Worm (Caenorhabditis elegans): ENCODE data around the gene dcn-1.

The dcn-1 gene

DNA sequence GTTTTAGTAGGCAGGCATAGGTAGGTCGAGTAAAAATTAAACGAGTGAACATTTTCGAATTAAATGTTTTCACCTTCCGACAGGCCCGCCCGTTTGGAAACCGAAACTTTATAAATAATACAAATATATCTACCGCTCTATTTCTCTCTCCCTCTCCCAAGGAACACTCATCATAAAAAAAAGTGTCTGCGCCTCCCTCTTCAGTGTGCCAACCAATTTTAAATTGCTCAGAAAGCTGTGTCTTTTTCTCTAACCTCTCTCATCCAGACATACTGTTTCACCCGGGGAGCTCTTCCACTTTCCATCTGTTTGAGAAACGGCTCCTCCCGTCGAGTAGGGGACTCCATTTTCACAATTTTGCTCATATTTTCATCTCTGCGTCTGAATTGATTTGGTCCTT lies 9.4 kb downstream of the dcn-1 start:
- TF ChIP-seq T22C8.4 (GFP tag; IDR thresholded peaks at IDR 0.05) (no peak), tab-1 (GFP tag; IDR thresholded peaks at IDR 0.05) (no peak), klf-2 (GFP tag; conservative IDR thresholded peaks at IDR 0.05) (no peak), ztf-23 (GFP tag; IDR thresholded peaks at IDR 0.05) (no peak), med-1 (GFP tag; optimal IDR thresholded peaks at IDR 0.05; ENCODE audit: insufficient read depth) (no peak), flt-1 (GFP tag; IDR thresholded peaks at IDR 0.05) (no peak), ref-1 (GFP tag; conservative IDR thresholded peaks at IDR 0.05) (no peak), cog-1 (tag; optimal IDR thresholded peaks at IDR 0.05) (no peak), ztf-29 (GFP tag; IDR thresholded peaks at IDR 0.05) (no peak)

DNA sequence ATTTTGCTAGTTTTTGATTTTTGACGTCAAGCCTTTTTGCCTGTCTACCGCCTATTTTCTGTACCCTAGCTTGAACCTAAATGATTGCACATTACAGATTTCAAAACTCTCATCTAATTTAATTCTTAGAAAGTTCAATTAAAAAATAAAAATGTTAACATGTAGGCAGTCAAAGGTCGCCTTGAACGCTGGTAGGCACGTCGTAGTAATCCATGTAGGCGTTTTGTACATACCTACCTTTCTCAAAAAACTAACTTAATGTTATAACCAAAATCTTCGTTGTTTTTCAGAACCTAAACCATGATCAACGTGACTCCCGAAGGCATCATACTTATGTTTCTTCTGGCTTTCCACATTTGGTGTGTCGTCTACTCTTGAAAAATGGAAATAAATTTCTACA lies 10.1 kb downstream of the dcn-1 start, which contains the start of gene H38K22.9:
H38K22.9 (plus strand) TSS at position 301 of the 400 bp plus-strand sequence.
- TF ChIP-seq tab-1 (GFP tag; IDR thresholded peaks at IDR 0.05) (no peak), ref-1 (GFP tag; conservative IDR thresholded peaks at IDR 0.05) (no peak), flt-1 (GFP tag; IDR thresholded peaks at IDR 0.05) (no peak), klf-2 (GFP tag; conservative IDR thresholded peaks at IDR 0.05) (no peak), T22C8.4 (GFP tag; IDR thresholded peaks at IDR 0.05) (no peak), med-1 (GFP tag; optimal IDR thresholded peaks at IDR 0.05; ENCODE audit: insufficient read depth) (no peak), ztf-29 (GFP tag; IDR thresholded peaks at IDR 0.05) (no peak), cog-1 (tag; optimal IDR thresholded peaks at IDR 0.05) (no peak), ztf-23 (GFP tag; IDR thresholded peaks at IDR 0.05) (no peak)

DNA sequence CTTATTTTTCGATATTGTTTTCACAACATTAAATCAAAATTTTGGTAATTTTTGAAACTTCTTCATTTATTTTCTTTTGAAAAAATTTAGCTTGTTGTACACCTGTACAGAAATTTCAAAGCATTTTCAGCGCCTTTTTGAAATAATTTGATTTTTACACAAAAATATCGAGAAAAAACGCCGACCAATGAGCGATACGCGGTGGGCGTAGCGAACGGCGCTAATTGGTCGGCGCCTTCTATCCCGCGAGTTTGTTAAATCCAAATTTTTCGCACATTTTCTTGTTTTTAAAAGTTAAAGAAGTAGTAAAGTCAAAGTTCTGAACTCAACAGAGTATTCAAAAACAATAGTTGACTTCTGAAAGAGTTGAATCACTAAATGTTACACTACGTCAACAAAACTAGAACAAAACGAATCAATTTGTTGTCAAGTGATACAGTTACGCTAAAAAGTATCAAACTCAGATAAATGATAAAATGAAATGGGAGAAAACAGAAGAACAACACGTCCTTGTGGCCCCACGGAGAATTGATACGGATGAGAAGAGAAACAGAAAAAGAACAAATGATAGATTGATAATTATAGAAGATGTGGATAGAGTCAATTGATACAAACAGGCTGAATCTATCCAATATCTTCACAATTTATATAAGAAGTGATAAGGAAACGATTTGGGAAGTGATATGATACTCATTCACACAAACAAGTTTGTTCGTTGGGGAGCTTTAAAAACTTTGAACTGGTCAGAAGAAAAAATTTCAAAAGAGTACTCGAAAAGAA lies 14.7 kb downstream of the dcn-1 start:
- TF ChIP-seq flt-1 (GFP tag; IDR thresholded peaks at IDR 0.05) (no peak), cog-1 (tag; optimal IDR thresholded peaks at IDR 0.05) (no peak), ztf-29 (GFP tag; IDR thresholded peaks at IDR 0.05) (no peak), klf-2 (GFP tag; conservative IDR thresholded peaks at IDR 0.05) (no peak)

DNA sequence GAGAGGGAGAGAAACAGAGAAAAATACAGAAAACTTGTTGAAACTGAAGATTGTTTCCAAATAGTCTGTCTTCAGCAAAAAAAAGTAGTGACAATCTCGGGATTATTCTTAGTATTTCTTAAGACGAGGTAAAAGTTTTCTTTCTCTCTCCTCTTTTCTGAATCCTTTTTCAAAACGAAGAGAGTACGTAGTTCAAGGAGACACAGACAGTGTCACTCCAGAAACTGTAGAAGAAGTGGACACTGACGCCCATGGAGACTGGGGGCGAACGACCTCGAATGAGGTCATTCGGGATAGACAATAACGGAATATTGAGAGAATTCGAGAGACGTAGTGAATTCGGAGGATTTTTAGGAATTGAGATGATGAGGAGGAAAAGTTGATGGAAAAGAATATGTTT lies 17.3 kb downstream of the dcn-1 start, which contains the start of gene gly-6:
gly-6 (minus strand) TSS at position 245 of the 400 bp plus-strand sequence.
- TF ChIP-seq med-1 (GFP tag; optimal IDR thresholded peaks at IDR 0.05; ENCODE audit: insufficient read depth) (no peak), ztf-29 (GFP tag; IDR thresholded peaks at IDR 0.05) (no peak), T22C8.4 (GFP tag; IDR thresholded peaks at IDR 0.05) (no peak), ref-1 (GFP tag; conservative IDR thresholded peaks at IDR 0.05) (no peak), klf-2 (GFP tag; conservative IDR thresholded peaks at IDR 0.05) (no peak), flt-1 (GFP tag; IDR thresholded peaks at IDR 0.05) (no peak), ztf-23 (GFP tag; IDR thresholded peaks at IDR 0.05) (no peak), cog-1 (tag; optimal IDR thresholded peaks at IDR 0.05) (no peak), tab-1 (GFP tag; IDR thresholded peaks at IDR 0.05) (no peak)

DNA sequence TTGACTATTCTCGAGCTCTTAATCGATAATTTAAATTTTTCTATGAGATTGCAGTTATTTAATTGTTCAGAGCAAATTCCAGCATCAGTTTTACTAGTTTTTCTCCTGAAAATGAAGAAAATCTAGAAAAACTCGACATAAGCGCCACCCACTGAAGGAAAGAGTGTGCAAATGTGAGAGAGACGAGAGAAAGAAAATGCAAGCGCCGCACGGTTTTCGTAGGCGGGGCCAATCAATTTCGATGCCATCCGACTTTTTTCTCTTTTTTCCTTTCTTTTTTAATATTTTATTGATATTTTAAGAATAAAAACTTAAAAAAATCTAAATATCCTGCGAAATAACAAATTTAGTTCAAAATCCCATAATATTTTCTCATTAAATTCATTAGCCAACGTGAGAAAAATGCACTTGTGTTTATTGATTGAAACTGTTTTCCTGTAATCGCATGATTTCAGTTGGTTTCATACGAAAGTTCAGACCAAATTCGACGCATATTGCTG lies 18.9 kb downstream of the dcn-1 start, which contains the start of gene cdk-12:
cdk-12 (plus strand) TSS at position 450 of the 500 bp plus-strand sequence.
- no peak for TF ChIP-seq klf-2 (GFP tag; conservative IDR thresholded peaks at IDR 0.05)

DNA sequence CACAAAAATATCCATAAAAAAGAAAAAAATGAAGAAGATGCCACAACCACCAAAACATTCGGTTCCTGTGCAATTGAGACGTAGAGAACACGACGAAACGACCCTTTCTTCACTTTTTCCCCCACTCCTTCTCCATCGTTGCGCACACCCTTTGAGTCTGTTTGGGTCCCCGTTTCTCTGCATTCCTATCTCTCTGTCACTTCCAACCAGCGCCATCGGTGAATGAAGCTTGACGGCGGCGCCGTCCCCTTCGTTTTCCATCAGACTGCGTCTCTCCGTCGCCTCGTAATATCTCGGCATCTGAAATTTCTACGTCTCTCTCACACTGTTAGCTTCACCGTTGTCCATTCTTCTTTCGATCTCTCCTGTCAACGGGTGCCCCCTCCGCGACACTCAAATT lies 21.9 kb downstream of the dcn-1 start:
- no peak for TF ChIP-seq ztf-23 (GFP tag; IDR thresholded peaks at IDR 0.05)
- no peak for TF ChIP-seq flt-1 (GFP tag; IDR thresholded peaks at IDR 0.05)
- no peak for TF ChIP-seq ztf-29 (GFP tag; IDR thresholded peaks at IDR 0.05)
- TF ChIP-seq med-1 (GFP tag; optimal IDR thresholded peaks at IDR 0.05; ENCODE audit: insufficient read depth), result no peak
- TF ChIP-seq tab-1 (GFP tag; IDR thresholded peaks at IDR 0.05), result no peak
- no peak for TF ChIP-seq ref-1 (GFP tag; conservative IDR thresholded peaks at IDR 0.05)
- TF ChIP-seq T22C8.4 (GFP tag; IDR thresholded peaks at IDR 0.05), result no peak
- no peak for TF ChIP-seq cog-1 (tag; optimal IDR thresholded peaks at IDR 0.05)
- no peak for TF ChIP-seq klf-2 (GFP tag; conservative IDR thresholded peaks at IDR 0.05)

DNA sequence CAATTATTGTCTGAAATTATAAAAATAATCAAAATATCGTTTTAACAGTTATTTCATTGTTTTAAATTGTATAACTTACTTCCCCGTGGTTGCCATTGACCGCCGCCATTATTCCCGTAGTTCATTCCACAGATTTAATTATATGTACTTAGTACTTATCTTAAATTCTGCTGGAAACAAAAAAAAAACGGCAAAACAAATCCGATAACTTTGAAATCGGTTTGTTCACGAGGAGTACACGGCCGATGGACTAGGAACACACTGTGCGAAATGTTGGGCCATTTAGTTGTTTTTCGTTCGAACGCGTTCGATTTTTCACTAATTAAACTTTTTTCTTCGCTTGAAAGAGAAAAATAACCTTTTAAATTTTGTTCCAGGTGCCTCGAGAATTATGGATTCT lies 29.4 kb downstream of the dcn-1 start, which contains the start of the genes B0285.3 and lcmt-1:
B0285.3 (minus strand) TSS at position 267 of the 400 bp plus-strand sequence.
lcmt-1 (plus strand) TSS at position 377 of the 400 bp plus-strand sequence.
- TF ChIP-seq med-1 (GFP tag; optimal IDR thresholded peaks at IDR 0.05; ENCODE audit: insufficient read depth), result no peak
- no peak for TF ChIP-seq klf-2 (GFP tag; conservative IDR thresholded peaks at IDR 0.05)
- 0 out of 2 replicates have a peak, but pooled peaks have one; percentile 5 for TF ChIP-seq ztf-23 (GFP tag; IDR thresholded peaks at IDR 0.05)
- no peak for TF ChIP-seq ref-1 (GFP tag; conservative IDR thresholded peaks at IDR 0.05)
- peak; percentile 40; the same call in 1 of the 2 replicates for TF ChIP-seq flt-1 (GFP tag; IDR thresholded peaks at IDR 0.05)

DNA sequence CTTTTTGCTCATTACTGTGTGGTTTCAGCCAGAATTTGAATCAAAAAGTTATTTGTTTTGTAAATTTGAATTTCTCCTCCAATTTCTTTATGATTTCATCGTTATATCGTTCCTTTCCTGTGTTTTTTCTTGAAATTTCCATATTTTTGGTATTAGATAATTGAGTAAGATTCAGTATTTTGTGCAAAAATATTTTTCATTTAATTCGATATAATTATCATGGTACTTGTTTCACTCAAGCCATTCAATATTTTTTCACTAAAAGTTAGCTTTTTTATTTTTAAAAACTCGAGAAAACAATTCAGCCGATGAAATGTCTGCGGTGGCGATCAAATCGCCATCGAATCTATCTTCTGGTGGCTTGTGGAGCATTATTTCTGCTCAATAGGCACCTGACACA lies 31.3 kb downstream of the dcn-1 start, which contains the start of gene hse-5:
hse-5 (plus strand) TSS at position 301 of the 400 bp plus-strand sequence.
- TF ChIP-seq flt-1 (GFP tag; IDR thresholded peaks at IDR 0.05) (no peak), ztf-29 (GFP tag; IDR thresholded peaks at IDR 0.05) (no peak), klf-2 (GFP tag; conservative IDR thresholded peaks at IDR 0.05) (no peak), ztf-23 (GFP tag; IDR thresholded peaks at IDR 0.05) (no peak), ref-1 (GFP tag; conservative IDR thresholded peaks at IDR 0.05) (no peak), tab-1 (GFP tag; IDR thresholded peaks at IDR 0.05) (no peak)

DNA sequence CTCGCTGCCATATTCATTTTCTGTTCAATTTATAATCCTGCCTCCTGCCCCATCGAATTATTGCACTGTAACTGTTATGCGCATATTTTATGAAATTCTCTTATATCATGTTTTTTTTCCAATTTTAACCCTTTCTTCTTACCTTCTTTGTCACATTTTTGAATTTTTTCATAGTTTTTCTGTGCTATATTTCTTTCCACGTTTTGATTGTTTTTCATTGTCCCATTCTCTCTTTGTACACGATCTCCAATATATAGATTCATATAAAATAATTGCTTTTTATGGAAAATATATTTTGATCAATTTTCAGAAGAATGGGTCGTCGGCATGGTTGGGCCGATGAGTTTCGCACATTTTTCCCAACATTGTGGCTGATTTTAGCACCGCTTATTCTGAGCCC lies 36.1 kb downstream of the dcn-1 start, which contains the start of gene B0285.6:
B0285.6 (plus strand) TSS at position 301 of the 400 bp plus-strand sequence.
- no peak for TF ChIP-seq klf-2 (GFP tag; conservative IDR thresholded peaks at IDR 0.05)
- no peak for TF ChIP-seq ztf-23 (GFP tag; IDR thresholded peaks at IDR 0.05)
- TF ChIP-seq med-1 (GFP tag; optimal IDR thresholded peaks at IDR 0.05; ENCODE audit: insufficient read depth), result no peak
- no peak for TF ChIP-seq tab-1 (GFP tag; IDR thresholded peaks at IDR 0.05)
- TF ChIP-seq cog-1 (tag; optimal IDR thresholded peaks at IDR 0.05), result no peak
- TF ChIP-seq flt-1 (GFP tag; IDR thresholded peaks at IDR 0.05), result no peak
- TF ChIP-seq ref-1 (GFP tag; conservative IDR thresholded peaks at IDR 0.05), result no peak
- no peak for TF ChIP-seq T22C8.4 (GFP tag; IDR thresholded peaks at IDR 0.05)
- no peak for TF ChIP-seq ztf-29 (GFP tag; IDR thresholded peaks at IDR 0.05)

Measured in whole organism, midembryonic.